Fruit fly (Drosophila melanogaster) whole organism, adult: Measurements from ENCODE around the gene Chro.
A peak's percentile ranks its signal among the peaks of the same experiment; 100 is the strongest.

ENCODE experiments used
- CG11617 ChIP-seq: fragments of 200-800 bp; sonication (Bioruptor generic); optimal IDR thresholded peaks from 2 replicates; lab custom pipeline; 2017; ENCODE audit warnings: mild to moderate bottlenecking, missing biosample characterization, missing genetic modification reagents, missing genetic modification characterization
- CG12768 ChIP-seq: fragments of 200-800 bp; sonication (Bioruptor generic); optimal IDR thresholded peaks from 2 replicates; lab custom pipeline; 2017; ENCODE audit warnings: missing biosample characterization, missing genetic modification characterization, mild to moderate bottlenecking, moderate library complexity, missing genetic modification reagents
- CG14711 ChIP-seq: fragments of 200-800 bp; sonication (Bioruptor generic); optimal IDR thresholded peaks from 2 replicates; lab custom pipeline; 2018; ENCODE audit warnings: missing biosample characterization, mild to moderate bottlenecking, missing genetic modification characterization, moderate library complexity
- CG1620 ChIP-seq: fragments of 200-800 bp; sonication (Bioruptor generic); optimal IDR thresholded peaks from 2 replicates; lab custom pipeline; 2016; ENCODE audit warnings: missing biosample characterization, missing genetic modification characterization
- CG33017 ChIP-seq: fragments of 200-800 bp; sonication (Bioruptor generic); optimal IDR thresholded peaks from 2 replicates; lab custom pipeline; 2018; ENCODE audit warnings: missing biosample characterization, mild to moderate bottlenecking, missing genetic modification characterization, moderate library complexity
- CG5204 ChIP-seq: fragments of 200-800 bp; sonication (Bioruptor generic); optimal IDR thresholded peaks from 2 replicates; lab custom pipeline; 2016; ENCODE audit warnings: missing biosample characterization, missing genetic modification characterization
- CG7045 ChIP-seq: fragments of 200-800 bp; sonication (Bioruptor generic); optimal IDR thresholded peaks from 2 replicates; lab custom pipeline; 2017; ENCODE audit warnings: missing biosample characterization, mild to moderate bottlenecking, missing genetic modification characterization
- CG7101 ChIP-seq: fragments of 200-800 bp; sonication (Bioruptor generic); optimal IDR thresholded peaks from 2 replicates; lab custom pipeline; 2018; ENCODE audit warnings: missing biosample characterization, mild to moderate bottlenecking, missing genetic modification characterization, moderate library complexity
- Clk ChIP-seq: fragments of 200-800 bp; sonication (Bioruptor generic); optimal IDR thresholded peaks from 2 replicates; lab custom pipeline; 2017; ENCODE audit warnings: missing biosample characterization, missing genetic modification characterization
- Crg-1 ChIP-seq: fragments of 200-800 bp; sonication (Bioruptor generic); optimal IDR thresholded peaks from 2 replicates; lab custom pipeline; 2016; ENCODE audit warnings: missing biosample characterization, missing genetic modification characterization
- Hr96 ChIP-seq: fragments of 200-800 bp; sonication (Bioruptor generic); optimal IDR thresholded peaks from 2 replicates; lab custom pipeline; 2016; ENCODE audit warnings: missing biosample characterization, missing genetic modification characterization
- Mnt ChIP-seq: fragments of 200-800 bp; sonication (Bioruptor generic); optimal IDR thresholded peaks from 2 replicates; lab custom pipeline; 2016; ENCODE audit warnings: missing biosample characterization, mild to moderate bottlenecking, missing genetic modification characterization
- bab1 ChIP-seq: fragments of 200-800 bp; sonication (Bioruptor generic); optimal IDR thresholded peaks from 3 replicates; lab custom pipeline; 2019; ENCODE audit warnings: missing biosample characterization, mild to moderate bottlenecking, missing genetic modification characterization, moderate library complexity
- cic ChIP-seq: fragments of 200-800 bp; sonication (Bioruptor generic); optimal IDR thresholded peaks from 2 replicates; lab custom pipeline; 2017; ENCODE audit warnings: missing biosample characterization, mild to moderate bottlenecking, missing genetic modification characterization, moderate library complexity
- cnc ChIP-seq, 2 experiments: fragments of >200 bp; optimal IDR thresholded peaks; 2 replicates each; lab custom pipeline; 2017
- kay ChIP-seq: fragments of 200-800 bp; sonication (Bioruptor generic); peaks from one replicate; lab custom pipeline; 2016; ENCODE audit warnings: missing biosample characterization, missing genetic modification characterization, borderline replicate concordance
- ovo ChIP-seq: fragments of 200-800 bp; sonication (Bioruptor generic); optimal IDR thresholded peaks from 2 replicates; lab custom pipeline; 2016; ENCODE audit warnings: missing biosample characterization, missing genetic modification characterization
- pad ChIP-seq: fragments of 200-800 bp; sonication (Bioruptor generic); optimal IDR thresholded peaks from 3 replicates; lab custom pipeline; 2017; ENCODE audit warnings: missing biosample characterization, missing genetic modification characterization, mild to moderate bottlenecking, moderate library complexity, missing genetic modification reagents
- tj ChIP-seq: fragments of 200-800 bp; sonication (Bioruptor generic); optimal IDR thresholded peaks from 3 replicates; lab custom pipeline; 2017; ENCODE audit warnings: missing biosample characterization, mild to moderate bottlenecking, missing genetic modification characterization, moderate library complexity
- toe ChIP-seq: fragments of 200-800 bp; sonication (Bioruptor generic); optimal IDR thresholded peaks from 2 replicates; lab custom pipeline; 2016; ENCODE audit warnings: missing biosample characterization, missing genetic modification characterization

Chro gene

DNA sequence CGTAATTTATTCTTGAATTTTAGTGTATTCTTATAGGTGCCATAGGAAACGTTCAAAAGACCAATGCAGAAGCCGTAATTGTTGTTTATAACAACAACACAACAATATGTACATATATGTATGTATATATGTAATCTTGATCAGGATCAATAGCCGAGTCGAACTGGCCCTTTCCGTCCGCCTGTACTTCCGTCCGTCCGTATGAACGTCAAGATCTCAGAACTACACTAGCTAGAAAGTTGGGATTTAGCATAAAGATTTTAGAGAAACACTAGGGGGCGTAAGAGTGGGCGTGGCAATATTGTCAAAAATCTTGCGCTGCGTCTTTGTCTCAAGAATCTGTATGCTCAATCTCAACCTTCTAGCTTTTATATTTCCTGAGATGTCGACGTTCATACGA lies 5.7 kb upstream of the Chro start:
- no peak for TF ChIP-seq Clk (GFP tag; lab: Kevin White, UChicago)
- TF ChIP-seq CG33017 (tag; lab: Kevin White, UChicago) = no peak
- TF ChIP-seq CG7045 = no peak
- TF ChIP-seq ovo (GFP tag; lab: Kevin White, UChicago) = no peak
- TF ChIP-seq Hr96 (GFP tag; lab: Kevin White, UChicago) = no peak
- TF ChIP-seq Mnt (GFP tag; lab: Kevin White, UChicago) = no peak
- TF ChIP-seq cic = no peak

DNA sequence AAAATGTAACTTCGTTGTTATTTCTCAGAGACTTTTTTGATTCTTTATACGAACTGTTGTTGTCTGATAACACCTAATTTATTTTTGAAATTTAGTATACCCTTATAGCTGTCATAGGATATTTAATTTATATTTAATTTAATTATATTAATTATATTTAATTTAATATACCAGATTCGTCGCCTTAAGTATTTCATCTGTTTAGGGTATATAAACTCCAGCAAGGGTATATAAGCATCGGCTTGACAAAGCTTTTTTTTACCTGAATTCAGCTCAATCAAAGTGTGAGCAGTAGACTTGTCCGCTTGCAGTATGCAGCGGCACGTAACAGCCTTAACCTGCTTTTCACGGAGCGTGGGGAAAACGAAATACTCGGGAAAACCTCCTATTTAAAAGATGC lies 4.9 kb upstream of the Chro start:
- TF ChIP-seq CG7045 (no peak), CG1620 (no peak), CG14711 (tag; lab: Kevin White, UChicago) (no peak), ovo (GFP tag; lab: Kevin White, UChicago) (no peak), Crg-1 (no peak), CG7101 (no peak), Hr96 (GFP tag; lab: Kevin White, UChicago) (no peak)

DNA sequence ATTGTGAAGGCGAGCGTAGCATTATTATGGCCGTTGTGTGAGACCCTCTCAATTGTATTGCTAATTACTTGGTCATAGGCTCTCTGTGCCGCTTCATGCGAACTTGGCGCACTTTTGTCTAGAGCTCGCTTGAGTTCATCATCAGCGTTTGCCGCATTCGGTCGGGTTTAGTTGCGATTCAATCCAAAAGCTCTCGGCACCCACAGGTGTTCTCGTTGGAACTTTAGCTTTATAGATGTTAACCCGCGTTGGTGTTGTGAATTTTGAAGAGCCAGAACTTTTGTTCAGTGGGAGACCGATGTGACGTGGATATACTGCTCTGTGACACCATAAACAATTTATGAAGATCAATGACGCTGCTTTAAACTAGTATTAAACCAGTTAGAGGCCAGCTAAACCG lies 2.1 kb upstream of the Chro start, which contains the start of gene slif:
slif (plus strand) TSS at position 132 of the 400 bp plus-strand sequence.
- TF ChIP-seq bab1 (GFP tag; lab: Kevin White, UChicago) = no peak

DNA sequence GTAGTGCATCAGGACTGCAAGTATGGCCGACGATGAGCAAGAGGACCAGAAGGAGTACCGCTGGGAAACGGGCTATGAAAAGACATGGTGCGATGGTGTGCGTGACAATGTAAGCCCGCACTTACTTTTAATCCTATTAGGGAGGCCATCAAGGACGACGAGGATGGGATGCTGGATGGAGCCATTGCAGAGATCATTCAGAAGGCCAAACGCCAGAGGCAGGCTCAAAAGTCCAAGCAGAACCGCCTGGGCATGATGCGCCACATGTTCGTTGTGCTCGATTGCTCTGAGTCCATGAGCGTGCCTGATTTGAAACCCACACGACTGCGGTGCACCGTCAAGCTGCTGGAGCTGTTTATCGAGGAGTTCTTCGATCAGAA lies 550 bp upstream of the Chro start:
- no peak for TF ChIP-seq Clk (GFP tag; lab: Kevin White, UChicago)
- TF ChIP-seq CG7101 = no peak
- TF ChIP-seq CG14711 (tag; lab: Kevin White, UChicago) = no peak
- TF ChIP-seq CG7045 = no peak
- no peak for TF ChIP-seq ovo (GFP tag; lab: Kevin White, UChicago)
- no peak for TF ChIP-seq Crg-1
- TF ChIP-seq Hr96 (GFP tag; lab: Kevin White, UChicago) = no peak
- no peak for TF ChIP-seq pad (GFP tag; lab: Kevin White, UChicago)
- no peak for TF ChIP-seq cnc (optimal IDR thresholded peaks at IDR 0.05; lab: Kevin White, UChicago)
- TF ChIP-seq CG11617 (GFP tag; lab: Kevin White, UChicago) = no peak
- TF ChIP-seq kay (GFP tag; lab: Kevin White, UChicago) = no peak
- no peak for TF ChIP-seq toe (GFP tag; lab: Kevin White, UChicago)

DNA sequence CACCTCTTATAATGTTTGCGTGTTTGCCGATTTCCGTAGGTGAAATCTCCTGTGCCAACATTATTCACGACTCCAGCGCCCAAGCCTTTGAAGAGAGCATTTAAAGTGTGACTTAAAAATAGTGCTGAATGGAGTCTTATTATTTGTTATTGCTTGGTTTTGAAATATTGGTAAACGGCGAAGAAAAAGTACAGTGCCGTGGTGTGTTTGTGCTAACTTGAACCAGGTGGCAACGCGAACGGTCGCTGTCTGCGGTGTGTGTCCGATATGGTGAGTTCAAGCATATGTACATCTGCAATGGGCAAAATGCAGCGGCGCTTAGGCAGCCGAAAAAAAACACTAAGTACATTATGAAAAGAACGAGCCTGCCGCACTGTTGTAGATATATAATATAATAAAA lies 850 bp downstream of the Chro start:
- TF ChIP-seq Mnt (GFP tag; lab: Kevin White, UChicago) (peak; percentile 1), cnc (optimal IDR thresholded peaks at IDR 0.05; lab: Kevin White, UChicago) (no peak), Hr96 (GFP tag; lab: Kevin White, UChicago) (no peak), tj (GFP tag; lab: Kevin White, UChicago) (peak; percentile 39), kay (GFP tag; lab: Kevin White, UChicago) (no peak), CG7101 (peak; percentile 38), CG12768 (GFP tag; lab: Kevin White, UChicago) (peak; percentile 3), ovo (GFP tag; lab: Kevin White, UChicago) (peak; percentile 26), Clk (GFP tag; lab: Kevin White, UChicago) (no peak)

DNA sequence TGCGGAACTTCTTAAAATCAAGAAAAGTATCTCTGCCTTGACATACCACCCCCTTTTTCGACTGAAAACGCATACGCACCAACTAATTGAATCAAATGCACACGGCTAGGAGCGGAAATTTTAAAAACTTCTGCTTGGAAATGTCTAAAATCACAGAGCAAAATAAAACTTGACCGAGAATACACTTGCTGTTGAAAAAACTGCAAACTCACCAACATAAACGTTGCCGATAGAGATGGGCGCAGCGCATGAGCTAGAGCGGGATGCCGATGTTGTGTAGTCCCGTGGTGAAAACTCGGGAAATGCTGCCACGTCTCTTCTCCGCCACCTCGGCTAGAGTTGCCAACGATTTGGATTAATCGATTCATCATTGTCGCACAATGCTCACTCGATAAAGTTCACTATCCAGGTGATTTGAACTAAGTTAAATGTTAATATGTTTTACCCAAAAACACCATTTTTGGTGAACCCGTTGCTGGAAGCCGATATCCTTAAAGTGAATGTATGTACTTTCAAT lies 6.9 kb downstream of the Chro start, which contains the start of the genes CG11109 and Arf1:
CG11109 (plus strand) TSS at position 356 of the 517 bp plus-strand sequence.
Arf1 (minus strand) TSS at position 387 of the 517 bp plus-strand sequence.
- TF ChIP-seq CG5204 (GFP tag; lab: Kevin White, UChicago) (no peak), bab1 (GFP tag; lab: Kevin White, UChicago) (peak; percentile 62), CG7045 (no peak), CG14711 (tag; lab: Kevin White, UChicago) (peak; percentile 96), cnc (optimal IDR thresholded peaks at IDR 0.05; lab: Kevin White, UChicago) (peak; percentile 79 to 89), CG12768 (GFP tag; lab: Kevin White, UChicago) (peak; percentile 27), kay (GFP tag; lab: Kevin White, UChicago) (no peak), tj (GFP tag; lab: Kevin White, UChicago) (peak; percentile 65), CG7101 (peak; percentile 38), toe (GFP tag; lab: Kevin White, UChicago) (no peak), Clk (GFP tag; lab: Kevin White, UChicago) (no peak), cic (no peak), CG33017 (tag; lab: Kevin White, UChicago) (no peak), ovo (GFP tag; lab: Kevin White, UChicago) (no peak), CG1620 (no peak), Crg-1 (no peak), Mnt (GFP tag; lab: Kevin White, UChicago) (peak; percentile 35), CG11617 (GFP tag; lab: Kevin White, UChicago) (peak; percentile 8), Hr96 (GFP tag; lab: Kevin White, UChicago) (no peak), pad (GFP tag; lab: Kevin White, UChicago) (peak; percentile 81)
